Worm (Caenorhabditis elegans): ENCODE data around the gene F52G3.1.

ce11 chrX:16963519-16963971 is at the start of gene F52G3.1, which contains the start of gene F52G3.7:
- TF ChIP-seq klf-2 (GFP tag; conservative IDR thresholded peaks at IDR 0.05) (no peak), T22C8.4 (GFP tag; IDR thresholded peaks at IDR 0.05) (no peak)
